Worm (Caenorhabditis elegans) whole organism, early embryonic: ENCODE results near the gene str-176.

Experiments used
- B0310.2 ChIP-seq: sonication (generic microtip); optimal IDR thresholded peaks from 2 replicates; lab custom pipeline; 2016; ENCODE audit warnings: mild to moderate bottlenecking, missing genetic modification characterization, missing compliant biosample characterization
- ama-1 ChIP-seq: fragments of 150-350 bp; optimal IDR thresholded peaks from 2 replicates; lab custom pipeline; 2014
- ceh-13 ChIP-seq: fragments of 200-800 bp; sonication (Bioruptor generic); optimal IDR thresholded peaks from 2 replicates; lab custom pipeline; 2018; ENCODE audit warnings: mild to moderate bottlenecking, missing genetic modification characterization, missing compliant biosample characterization
- flt-1 ChIP-seq: fragments of 200-800 bp; sonication (Bioruptor generic); IDR thresholded peaks from 2 replicates; pipeline ENCODE4 v1.3.6; 2022; ENCODE audit warnings: missing genetic modification characterization, missing compliant biosample characterization
- tbx-37 ChIP-seq: fragments of 200-800 bp; sonication (Bioruptor generic); conservative IDR thresholded peaks from 2 replicates; pipeline ENCODE4 v1.3.6; 2022; ENCODE audit warnings: missing genetic modification reagents, missing genetic modification characterization, missing compliant biosample characterization

DNA sequence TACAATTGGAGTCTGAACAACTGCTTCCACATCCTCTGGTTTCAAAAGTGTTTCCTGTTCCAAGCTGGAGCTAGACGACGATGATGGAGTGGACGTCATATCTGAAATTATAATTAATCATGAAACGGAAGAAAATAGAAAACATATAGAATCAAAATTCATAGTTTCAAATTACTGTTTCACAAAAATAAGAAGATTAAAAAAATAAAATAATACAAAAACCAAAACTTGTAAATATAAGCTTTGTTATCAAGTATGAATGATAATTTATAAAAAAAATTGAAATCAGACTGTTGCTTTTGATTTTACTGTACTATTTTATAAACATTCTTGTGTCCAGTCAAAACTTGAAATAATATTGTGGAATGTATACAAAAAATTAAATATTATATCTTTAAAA lies at the start of gene str-176:
- TF ChIP-seq B0310.2 (no peak), tbx-37 (GFP tag; lab: Robert Waterston, UW) (no peak), ama-1 (lab: Kevin White, UChicago) (no peak), flt-1 (GFP tag; lab: Robert Waterston, UW) (no peak), ceh-13 (GFP tag; lab: Kevin White, UChicago) (no peak)
